Worm (Caenorhabditis elegans) whole organism, L1 larva: ENCODE data around the gene K01A2.10.

Source experiments
- C16A3.4 ChIP-seq: fragments of 150-350 bp; optimal IDR thresholded peaks from 2 replicates; lab custom pipeline; 2014; ENCODE audit warnings: missing biosample characterization, missing genetic modification characterization
- aha-1 ChIP-seq: fragments of 150-350 bp; optimal IDR thresholded peaks from 2 replicates; lab custom pipeline; 2014; ENCODE audit warnings: missing biosample characterization, missing genetic modification characterization
- alr-1 ChIP-seq: fragments of 200-800 bp; sonication (Bioruptor generic); optimal IDR thresholded peaks from 2 replicates; lab custom pipeline; 2018; ENCODE audit warnings: borderline replicate concordance, mild to moderate bottlenecking, missing genetic modification characterization, missing compliant biosample characterization
- ceh-82 ChIP-seq, 3 experiments: fragments of 150-350 bp in 1 of 3; sonication (generic microtip) in 2 of 3; optimal IDR thresholded peaks; 2 replicates each; lab custom pipeline; 2014 to 2017; ENCODE audit warnings: missing biosample characterization in 3 of 3, missing genetic modification characterization in 3 of 3
- ces-1 ChIP-seq: fragments of 150-350 bp; optimal IDR thresholded peaks from 2 replicates; lab custom pipeline; 2014; ENCODE audit warnings: missing biosample characterization, missing genetic modification reagents, missing genetic modification characterization
- dpl-1 ChIP-seq, 3 experiments: fragments of 150-350 bp in 2 of 3; sonication (generic microtip) in 1 of 3; optimal IDR thresholded peaks; 2 replicates each; lab custom pipeline; 2014 to 2017; ENCODE audit warnings: missing biosample characterization in 3 of 3, missing genetic modification characterization in 3 of 3, missing genetic modification reagents in 3 of 3
- dsc-1 ChIP-seq: sonication (generic microtip); optimal IDR thresholded peaks from 2 replicates; lab custom pipeline; 2016; ENCODE audit warnings: mild to moderate bottlenecking, missing genetic modification characterization, missing compliant biosample characterization
- efl-3 ChIP-seq: fragments of 200-800 bp; sonication (Bioruptor generic); optimal IDR thresholded peaks from 2 replicates; lab custom pipeline; 2018; ENCODE audit warnings: mild to moderate bottlenecking, missing genetic modification characterization, missing compliant biosample characterization
- ets-5 ChIP-seq: fragments of 200-800 bp; sonication (Bioruptor generic); IDR thresholded peaks from 2 replicates; pipeline ENCODE4 v1.3.6; 2022; ENCODE audit warnings: missing genetic modification characterization, missing compliant biosample characterization
- fos-1 ChIP-seq: fragments of 150-350 bp; optimal IDR thresholded peaks from 2 replicates; lab custom pipeline; 2014; ENCODE audit warnings: missing biosample characterization, missing genetic modification characterization
- hlh-17 ChIP-seq: fragments of 200-800 bp; sonication (Bioruptor generic); optimal IDR thresholded peaks from 2 replicates; lab custom pipeline; 2018; ENCODE audit warnings: missing genetic modification characterization, mild to moderate bottlenecking, missing compliant biosample characterization, moderate library complexity, borderline replicate concordance
- hlh-4 ChIP-seq: sonication (generic microtip); optimal IDR thresholded peaks from 2 replicates; lab custom pipeline; 2016; ENCODE audit warnings: mild to moderate bottlenecking, missing genetic modification characterization, missing compliant biosample characterization
- irx-1 ChIP-seq: sonication (generic microtip); optimal IDR thresholded peaks from 2 replicates; lab custom pipeline; 2016; ENCODE audit warnings: missing genetic modification characterization, missing compliant biosample characterization
- isw-1 ChIP-seq: fragments of 200-800 bp; sonication (Bioruptor generic); IDR thresholded peaks from 2 replicates; pipeline ENCODE4 v1.3.6; 2022; ENCODE audit warnings: missing genetic modification characterization, missing compliant biosample characterization
- jun-1 ChIP-seq: fragments of 150-350 bp; optimal IDR thresholded peaks from 2 replicates; lab custom pipeline; 2014; ENCODE audit warnings: missing biosample characterization, missing genetic modification reagents, missing genetic modification characterization
- lin-13 ChIP-seq: fragments of 150-350 bp; optimal IDR thresholded peaks from 2 replicates; lab custom pipeline; 2014; ENCODE audit warnings: missing biosample characterization, missing genetic modification reagents, missing genetic modification characterization
- lin-14 ChIP-seq: fragments of 200-800 bp; sonication (Bioruptor generic); optimal IDR thresholded peaks from 2 replicates; lab custom pipeline; 2018; ENCODE audit warnings: mild to moderate bottlenecking, missing genetic modification characterization, moderate library complexity, missing compliant biosample characterization
- lin-15B ChIP-seq: fragments of 150-350 bp; sonication (generic microtip); optimal IDR thresholded peaks from 3 replicates; lab custom pipeline; 2014; ENCODE audit warnings: missing biosample characterization, missing genetic modification characterization
- lin-35 ChIP-seq, 2 experiments: fragments of 150-350 bp; optimal IDR thresholded peaks; 2 replicates each; lab custom pipeline; 2014; ENCODE audit warnings: missing biosample characterization in 2 of 2, missing genetic modification characterization in 2 of 2, missing genetic modification reagents in 2 of 2
- mab-9 ChIP-seq: fragments of 200-800 bp; sonication (Bioruptor generic); IDR thresholded peaks from 2 replicates; pipeline ENCODE4 v1.3.6; 2022; ENCODE audit warnings: missing genetic modification reagents, missing genetic modification characterization, missing compliant biosample characterization
- mdl-1 ChIP-seq, 2 experiments: fragments of 150-350 bp; optimal IDR thresholded peaks; 2 replicates each; lab custom pipeline; 2014 to 2017; ENCODE audit warnings: missing biosample characterization in 2 of 2, missing genetic modification characterization in 2 of 2, inconsistent platforms in 1 of 2
- mef-2 ChIP-seq: fragments of 150-350 bp; optimal IDR thresholded peaks from 2 replicates; lab custom pipeline; 2014; ENCODE audit warnings: missing biosample characterization, missing genetic modification characterization
- nhr-12 ChIP-seq: sonication (generic microtip); optimal IDR thresholded peaks from 2 replicates; lab custom pipeline; 2017; ENCODE audit warnings: missing biosample characterization, missing genetic modification characterization
- nhr-237 ChIP-seq: fragments of 150-350 bp; optimal IDR thresholded peaks from 2 replicates; lab custom pipeline; 2014; ENCODE audit warnings: missing biosample characterization, missing genetic modification characterization
- nhr-28 ChIP-seq: fragments of 150-350 bp; optimal IDR thresholded peaks from 2 replicates; lab custom pipeline; 2014; ENCODE audit warnings: missing biosample characterization, missing genetic modification characterization
- nhr-47 ChIP-seq: sonication (generic microtip); optimal IDR thresholded peaks from 2 replicates; lab custom pipeline; 2016; ENCODE audit warnings: mild to moderate bottlenecking, missing genetic modification characterization, moderate library complexity, missing compliant biosample characterization
- nhr-71 ChIP-seq: sonication (generic microtip); optimal IDR thresholded peaks from 2 replicates; lab custom pipeline; 2016; ENCODE audit warnings: mild to moderate bottlenecking, missing genetic modification characterization, moderate library complexity, missing compliant biosample characterization
- nhr-77 ChIP-seq: fragments of 150-350 bp; optimal IDR thresholded peaks from 2 replicates; lab custom pipeline; 2014; ENCODE audit warnings: missing biosample characterization, missing genetic modification characterization
- nhr-84 ChIP-seq: sonication (generic microtip); optimal IDR thresholded peaks from 2 replicates; lab custom pipeline; 2017; ENCODE audit warnings: missing biosample characterization, missing genetic modification characterization
- nhr-85 ChIP-seq: sonication (generic microtip); peaks from one replicate; lab custom pipeline; 2016; ENCODE audit warnings: missing genetic modification characterization, inconsistent platforms, missing compliant biosample characterization
- nhr-90 ChIP-seq: sonication (generic microtip); optimal IDR thresholded peaks from 2 replicates; lab custom pipeline; 2016; ENCODE audit warnings: mild to moderate bottlenecking, missing genetic modification characterization, missing compliant biosample characterization; ENCODE audit not compliant: poor library complexity
- pag-3 ChIP-seq: sonication (generic microtip); optimal IDR thresholded peaks from 2 replicates; lab custom pipeline; 2017; ENCODE audit warnings: missing genetic modification characterization, mild to moderate bottlenecking, missing compliant biosample characterization, antibody characterized with exemption, borderline replicate concordance; ENCODE audit not compliant: insufficient read depth
- pax-3 ChIP-seq: fragments of 200-800 bp; sonication (Bioruptor generic); optimal IDR thresholded peaks from 2 replicates; lab custom pipeline; 2018; ENCODE audit warnings: mild to moderate bottlenecking, missing genetic modification characterization, moderate library complexity, missing compliant biosample characterization
- pqm-1 ChIP-seq: sonication (generic microtip); optimal IDR thresholded peaks from 3 replicates; lab custom pipeline; 2017; ENCODE audit warnings: missing biosample characterization, missing genetic modification characterization
- skn-1 ChIP-seq: fragments of 150-350 bp; optimal IDR thresholded peaks from 2 replicates; lab custom pipeline; 2014; ENCODE audit warnings: missing biosample characterization, missing genetic modification characterization
- snpc-4 ChIP-seq: fragments of 150-350 bp; optimal IDR thresholded peaks from 2 replicates; lab custom pipeline; 2014; ENCODE audit warnings: missing biosample characterization, missing genetic modification characterization
- snu-23 ChIP-seq: sonication (generic microtip); optimal IDR thresholded peaks from 2 replicates; lab custom pipeline; 2016; ENCODE audit warnings: missing genetic modification characterization, missing compliant biosample characterization
- sptf-1 ChIP-seq: fragments of 150-350 bp; optimal IDR thresholded peaks from 2 replicates; lab custom pipeline; 2014; ENCODE audit warnings: missing biosample characterization, missing genetic modification characterization
- swsn-7 ChIP-seq: sonication (generic microtip); optimal IDR thresholded peaks from 2 replicates; lab custom pipeline; 2016; ENCODE audit warnings: missing genetic modification characterization, missing compliant biosample characterization
- tbx-2 ChIP-seq: sonication (generic microtip); optimal IDR thresholded peaks from 2 replicates; lab custom pipeline; 2016; ENCODE audit warnings: missing genetic modification characterization, missing compliant biosample characterization
- tlp-1 ChIP-seq: fragments of 150-350 bp; optimal IDR thresholded peaks from 2 replicates; lab custom pipeline; 2014; ENCODE audit warnings: missing biosample characterization, missing genetic modification characterization
- unc-62 ChIP-seq: fragments of 150-350 bp; optimal IDR thresholded peaks from 2 replicates; lab custom pipeline; 2014; ENCODE audit warnings: missing biosample characterization, missing genetic modification reagents, missing genetic modification characterization
- unc-86 ChIP-seq: sonication (generic microtip); optimal IDR thresholded peaks from 2 replicates; lab custom pipeline; 2016; ENCODE audit warnings: missing genetic modification characterization, missing compliant biosample characterization
- vab-15 ChIP-seq: sonication (generic microtip); optimal IDR thresholded peaks from 2 replicates; lab custom pipeline; 2017; ENCODE audit warnings: missing genotype, mild to moderate bottlenecking, missing genetic modification characterization, missing compliant biosample characterization
- xbp-1 ChIP-seq: sonication (generic microtip); optimal IDR thresholded peaks from 2 replicates; lab custom pipeline; 2016; ENCODE audit warnings: missing genetic modification characterization, missing compliant biosample characterization
- zag-1 ChIP-seq: fragments of 150-350 bp; optimal IDR thresholded peaks from 2 replicates; lab custom pipeline; 2014; ENCODE audit warnings: missing biosample characterization, missing genetic modification characterization
- zip-4 ChIP-seq: fragments of 200-800 bp; sonication (Bioruptor generic); optimal IDR thresholded peaks from 2 replicates; lab custom pipeline; 2018; ENCODE audit warnings: mild to moderate bottlenecking, missing genetic modification characterization, moderate library complexity, missing compliant biosample characterization
- ztf-11 ChIP-seq, 2 experiments: sonication (generic microtip); optimal IDR thresholded peaks; 2 replicates each; lab custom pipeline; 2016 to 2017; ENCODE audit warnings: missing genetic modification characterization in 2 of 2, missing biosample characterization in 1 of 2, missing compliant biosample characterization in 1 of 2
- ztf-4 ChIP-seq: fragments of 150-350 bp; optimal IDR thresholded peaks from 2 replicates; lab custom pipeline; 2014; ENCODE audit warnings: missing biosample characterization, missing genetic modification characterization

Gene K01A2.10

ce11 chrII:286551-286724, 36.5 kb downstream of the K01A2.10 start, which contains the start of gene misc-1:
TSS of gene misc-1 (plus strand) at chrII:286625.
- no peak for TF ChIP-seq tbx-2 (tag; lab: Kevin White, UChicago)
- no peak for TF ChIP-seq ces-1 (GFP tag; lab: Kevin White, UChicago)
- TF ChIP-seq aha-1 (tag; lab: Kevin White, UChicago): no peak
- no peak for TF ChIP-seq hlh-17
- no peak for TF ChIP-seq C16A3.4 (tag; lab: Kevin White, UChicago)
- TF ChIP-seq mab-9 (GFP tag; lab: Robert Waterston, UW): no peak
- TF ChIP-seq, all 84 proteins: peak for 0

DNA sequence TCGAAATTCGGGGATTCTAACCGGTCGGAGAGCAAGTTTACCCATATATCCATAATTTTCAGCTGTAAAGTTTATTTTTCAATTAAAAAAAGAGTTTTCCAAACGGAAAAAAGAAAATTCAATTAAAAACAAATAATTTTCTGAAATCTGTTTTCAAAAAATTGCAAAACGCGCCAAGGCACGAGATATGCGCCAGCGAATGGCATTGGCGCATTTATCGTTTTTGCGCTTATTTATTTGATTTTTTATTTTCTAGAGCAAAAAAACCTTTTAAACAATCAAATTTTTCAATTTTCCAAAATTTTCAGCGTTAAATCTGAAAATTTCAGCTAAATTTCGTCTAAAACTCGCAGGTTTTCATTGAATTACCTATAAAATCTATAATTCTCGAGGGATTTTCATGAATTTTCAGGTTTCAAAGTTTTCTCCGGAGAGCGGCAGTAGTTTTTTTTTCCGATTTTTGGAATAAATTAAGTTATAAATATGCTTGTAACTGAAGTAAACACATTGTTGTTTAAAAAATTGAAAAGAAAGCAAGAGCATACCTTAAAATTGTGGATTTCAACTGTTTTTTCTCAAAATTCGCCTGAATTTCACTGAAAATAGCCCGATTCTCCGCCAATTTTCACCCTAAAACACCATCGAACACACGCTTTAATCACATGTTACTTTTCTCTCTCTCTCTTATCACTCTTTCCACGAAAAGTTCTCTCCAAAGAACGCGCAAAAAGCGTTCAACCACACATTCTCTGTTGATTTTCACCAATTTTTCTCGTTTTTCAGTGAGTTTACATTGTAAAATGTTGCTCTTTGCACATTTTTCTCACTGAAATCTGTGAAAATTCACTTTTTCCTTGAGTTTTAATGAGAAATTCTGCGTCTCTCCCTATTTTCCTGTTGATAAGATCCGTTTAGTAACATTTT, 37.0 kb downstream of the K01A2.10 start, which contains the start of gene B0432.10:
Gene B0432.10, minus strand, starts transcription at position 649 of the 924 bp plus-strand sequence.
- TF ChIP-seq xbp-1 (tag; lab: Kevin White, UChicago): peak; percentile 88
- peak; percentile 27 for TF ChIP-seq ztf-4 (tag; lab: Kevin White, UChicago)
- no peak for TF ChIP-seq hlh-4 (tag; lab: Kevin White, UChicago)
- TF ChIP-seq pqm-1 (tag; lab: Kevin White, UChicago): no peak
- peak; percentile 82 for TF ChIP-seq mab-9 (GFP tag; lab: Robert Waterston, UW)
- TF ChIP-seq tlp-1: no peak
- TF ChIP-seq tbx-2 (tag; lab: Kevin White, UChicago): peak; percentile 87
- TF ChIP-seq pag-3: no peak
- TF ChIP-seq skn-1 (tag; lab: Kevin White, UChicago): peak; percentile 95
- peak; percentile 95 to 97 for TF ChIP-seq lin-35 (GFP tag; optimal IDR thresholded peaks at IDR 0.05; lab: Kevin White, UChicago)
- TF ChIP-seq irx-1 (tag; lab: Kevin White, UChicago): peak; percentile 87
- peak; percentile 55 for TF ChIP-seq fos-1
- TF ChIP-seq dpl-1 (GFP tag; optimal IDR thresholded peaks at IDR 0.05; lab: Kevin White, UChicago): peak; percentile 97 to 98 (median 97)
- TF ChIP-seq mdl-1 (tag; optimal IDR thresholded peaks at IDR 0.05; lab: Kevin White, UChicago): peak in 1 of 2 experiments; percentile 72
- TF ChIP-seq dsc-1 (tag; lab: Kevin White, UChicago): peak; percentile 88
- TF ChIP-seq zag-1: no peak
- TF ChIP-seq nhr-47 (tag; lab: Kevin White, UChicago): peak; percentile 92
- peak; percentile 89 for TF ChIP-seq swsn-7 (tag; lab: Kevin White, UChicago)
- peak; percentile 82 for TF ChIP-seq lin-15B (tag; lab: Kevin White, UChicago)
- TF ChIP-seq mef-2 (tag; lab: Kevin White, UChicago): no peak
- TF ChIP-seq ztf-11 (tag; optimal IDR thresholded peaks at IDR 0.05; lab: Kevin White, UChicago): peak in 1 of 2 experiments; percentile 54
- TF ChIP-seq ets-5 (GFP tag; lab: Robert Waterston, UW): no peak
- TF ChIP-seq pax-3 (tag; lab: Kevin White, UChicago): peak; percentile 63
- TF ChIP-seq vab-15 (tag; lab: Kevin White, UChicago): no peak
- peak; percentile 84 for TF ChIP-seq snpc-4 (tag; lab: Kevin White, UChicago)
- TF ChIP-seq efl-3: no peak
- peak; percentile 91 for TF ChIP-seq nhr-71 (tag; lab: Kevin White, UChicago)
- no peak for TF ChIP-seq sptf-1 (tag; lab: Kevin White, UChicago)
- peak; percentile 55 for TF ChIP-seq zip-4 (GFP tag; lab: Kevin White, UChicago)
- peak; percentile 38 for TF ChIP-seq nhr-77 (tag; lab: Kevin White, UChicago)
- peak; percentile 93 for TF ChIP-seq snu-23 (GFP tag; lab: Kevin White, UChicago)
- peak; percentile 82 for TF ChIP-seq isw-1
- TF ChIP-seq nhr-90 (tag; lab: Kevin White, UChicago): peak; percentile 86
- no peak for TF ChIP-seq nhr-12 (tag; lab: Kevin White, UChicago)
- TF ChIP-seq nhr-28 (tag; lab: Kevin White, UChicago): no peak
- TF ChIP-seq hlh-17: no peak
- TF ChIP-seq jun-1 (tag; lab: Kevin White, UChicago): peak; percentile 82
- TF ChIP-seq lin-14: peak; percentile 89
- no peak for TF ChIP-seq nhr-84 (tag; lab: Kevin White, UChicago)
- no peak for TF ChIP-seq unc-62 (GFP tag; lab: Kevin White, UChicago)
- peak; percentile 53 for TF ChIP-seq nhr-237 (tag; lab: Kevin White, UChicago)
- TF ChIP-seq ceh-82 (tag; optimal IDR thresholded peaks at IDR 0.05; lab: Kevin White, UChicago): peak; percentile 92 to 93 (median 93)
- TF ChIP-seq nhr-85 (tag; lab: Kevin White, UChicago): peak; percentile 90
- TF ChIP-seq alr-1 (tag; lab: Kevin White, UChicago): no peak
- peak; percentile 85 for TF ChIP-seq lin-13 (GFP tag; lab: Kevin White, UChicago)
- TF ChIP-seq unc-86: peak; percentile 78
